Fruit fly (Drosophila melanogaster): ENCODE results near the gene PRL-1.

- TF ChIP-seq CG11762 (GFP tag; optimal IDR thresholded peaks at IDR 0.05; ENCODE audit: insufficient read depth) = no peak
- no peak for TF ChIP-seq acj6 (GFP tag; optimal IDR thresholded peaks at IDR 0.05)
- TF ChIP-seq vri (GFP tag; optimal IDR thresholded peaks at IDR 0.05) = no peak
- TF ChIP-seq eg (GFP tag; IDR thresholded peaks at IDR 0.05) = no peak
- no peak for TF ChIP-seq Blimp-1 (GFP tag; optimal IDR thresholded peaks at IDR 0.05)
Observed at dm6 chr2L:16282856-16283255, 25.4 kb upstream of the PRL-1 start.
